Worm (Caenorhabditis elegans) whole organism, midembryonic: ENCODE results near the gene ZC416.2.
A peak's percentile ranks its signal among the peaks of the same experiment; 100 is the strongest.

Experiments
- T22C8.4 ChIP-seq: fragments of 200-800 bp; sonication (Bioruptor generic); IDR thresholded peaks from 2 replicates; pipeline ENCODE4 v1.3.6; 2022; ENCODE audit warnings: missing genetic modification characterization, missing compliant biosample characterization
- cog-1 ChIP-seq: sonication (generic microtip); optimal IDR thresholded peaks from 2 replicates; lab custom pipeline; 2016; ENCODE audit warnings: missing genetic modification characterization, missing compliant biosample characterization
- flt-1 ChIP-seq: fragments of 200-800 bp; sonication (Bioruptor generic); IDR thresholded peaks from 2 replicates; pipeline ENCODE4 v1.3.6; 2022; ENCODE audit warnings: missing genetic modification characterization, missing compliant biosample characterization
- klf-2 ChIP-seq: fragments of 200-800 bp; sonication (Bioruptor generic); conservative IDR thresholded peaks from 2 replicates; pipeline ENCODE4 v1.3.6; 2022; ENCODE audit warnings: missing genetic modification reagents, missing genetic modification characterization, missing compliant biosample characterization
- med-1 ChIP-seq: sonication (generic microtip); optimal IDR thresholded peaks from 2 replicates; lab custom pipeline; 2017; ENCODE audit warnings: missing genetic modification characterization, mild to moderate bottlenecking, missing compliant biosample characterization, antibody characterized with exemption, missing genetic modification reagents; ENCODE audit not compliant: insufficient read depth
- ref-1 ChIP-seq: fragments of 200-800 bp; sonication (Bioruptor generic); conservative IDR thresholded peaks from 2 replicates; pipeline ENCODE4 v1.3.6; 2022; ENCODE audit warnings: missing genetic modification reagents, missing genetic modification characterization, missing compliant biosample characterization
- tab-1 ChIP-seq: fragments of 200-800 bp; sonication (Bioruptor generic); IDR thresholded peaks from 2 replicates; pipeline ENCODE4 v1.3.6; 2022; ENCODE audit warnings: missing genetic modification characterization, missing compliant biosample characterization
- ztf-23 ChIP-seq: fragments of 200-800 bp; sonication (Bioruptor generic); IDR thresholded peaks from 2 replicates; pipeline ENCODE4 v1.3.6; 2022; ENCODE audit warnings: missing genetic modification reagents, missing genetic modification characterization, missing compliant biosample characterization
- ztf-29 ChIP-seq: fragments of 200-800 bp; sonication (Bioruptor generic); IDR thresholded peaks from 2 replicates; pipeline ENCODE4 v1.3.6; 2022; ENCODE audit warnings: missing genetic modification reagents, missing genetic modification characterization, missing compliant biosample characterization

DNA sequence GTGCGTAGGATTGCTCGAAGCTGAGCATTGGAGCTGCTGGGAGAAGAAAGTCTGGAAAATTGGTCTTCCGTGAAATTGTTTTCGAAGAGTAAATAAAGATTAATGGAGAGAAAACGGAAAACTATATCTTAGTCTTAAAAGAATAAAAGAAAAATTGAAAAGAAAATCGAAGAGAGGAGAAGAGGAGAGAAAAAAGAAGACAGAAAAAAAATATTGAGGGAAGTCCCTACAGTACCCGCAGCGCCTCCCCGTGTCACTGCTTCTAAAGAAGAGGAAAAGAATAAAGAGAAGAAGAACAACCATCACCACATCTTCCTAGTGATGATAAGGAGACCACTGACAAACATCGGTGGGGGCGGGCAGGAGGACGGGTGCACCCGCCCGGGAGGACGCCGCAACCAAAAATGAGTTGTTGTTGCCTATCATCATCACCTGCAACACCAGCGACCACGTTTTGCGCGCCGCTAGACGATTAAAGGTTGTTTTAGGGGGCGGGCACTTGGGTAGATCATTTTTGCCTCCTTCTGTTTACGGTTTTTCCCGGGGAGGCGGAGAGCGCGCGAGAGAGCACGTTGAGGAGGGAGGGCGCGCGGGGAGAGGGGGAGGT is 15.3 kb downstream of the ZC416.2 start, which contains the start of gene CC8.2:
- no peak for TF ChIP-seq flt-1
- TF ChIP-seq cog-1 (tag; lab: Kevin White, UChicago) = no peak
- no peak for TF ChIP-seq ztf-29 (GFP tag; lab: Robert Waterston, UW)
- TF ChIP-seq T22C8.4 (GFP tag; lab: Robert Waterston, UW) = no peak
- no peak for TF ChIP-seq tab-1
- TF ChIP-seq ztf-23 = 0 out of 2 replicates have a peak, but pooled peaks have one; percentile 27
- TF ChIP-seq ref-1 (GFP tag; lab: Robert Waterston, UW) = no peak; the same call in 1 of the 2 replicates
- TF ChIP-seq med-1 (GFP tag; lab: Kevin White, UChicago) = no peak
- TF ChIP-seq klf-2 (GFP tag; lab: Robert Waterston, UW) = no peak
